Fruit fly (Drosophila melanogaster) whole organism, embryonic: ENCODE results near the gene CG13248.

Experiments used
- CG10654 ChIP-seq: fragments of 200-800 bp; sonication (Bioruptor generic); optimal IDR thresholded peaks from 2 replicates; lab custom pipeline; 2016; ENCODE audit warnings: missing biosample characterization, missing genetic modification characterization
- CG11504 ChIP-seq: fragments of 200-800 bp; sonication (Bioruptor generic); optimal IDR thresholded peaks from 3 replicates; lab custom pipeline; 2019; ENCODE audit warnings: missing biosample characterization, mild to moderate bottlenecking, missing genetic modification characterization, moderate library complexity
- CG12769 ChIP-seq: fragments of 200-800 bp; sonication (Bioruptor generic); optimal IDR thresholded peaks from 2 replicates; lab custom pipeline; 2019; ENCODE audit warnings: missing biosample characterization, mild to moderate bottlenecking, missing genetic modification characterization, moderate library complexity
- CG13424 ChIP-seq: fragments of 200-800 bp; sonication (Bioruptor generic); optimal IDR thresholded peaks from 2 replicates; lab custom pipeline; 2019; ENCODE audit warnings: missing biosample characterization, mild to moderate bottlenecking, missing genetic modification characterization, moderate library complexity
- CG15269 ChIP-seq: fragments of 200-800 bp; sonication (Bioruptor generic); optimal IDR thresholded peaks from 2 replicates; lab custom pipeline; 2018; ENCODE audit warnings: missing biosample characterization, mild to moderate bottlenecking, missing genetic modification characterization, moderate library complexity
- CG15601 ChIP-seq: fragments of 200-800 bp; sonication (Bioruptor generic); optimal IDR thresholded peaks from 3 replicates; lab custom pipeline; 2019; ENCODE audit warnings: missing biosample characterization, mild to moderate bottlenecking, missing genetic modification characterization, moderate library complexity
- CG17385 ChIP-seq: fragments of 200-800 bp; sonication (Bioruptor generic); optimal IDR thresholded peaks from 3 replicates; lab custom pipeline; 2018; ENCODE audit warnings: missing biosample characterization, mild to moderate bottlenecking, missing genetic modification characterization
- CG2202 ChIP-seq: fragments of 200-800 bp; sonication (Bioruptor generic); optimal IDR thresholded peaks from 2 replicates; lab custom pipeline; 2018; ENCODE audit warnings: missing biosample characterization, mild to moderate bottlenecking, missing genetic modification characterization
- CG31441 ChIP-seq: fragments of 200-800 bp; sonication (Bioruptor generic); IDR thresholded peaks from 2 replicates; pipeline ENCODE4 v1.3.6; 2022; ENCODE audit warnings: missing biosample characterization, missing genetic modification characterization
- CG32772 ChIP-seq: fragments of 200-800 bp; sonication (Bioruptor generic); IDR thresholded peaks from 2 replicates; pipeline ENCODE4 v1.3.6; 2022; ENCODE audit warnings: missing biosample characterization, missing genetic modification characterization
- CG3281 ChIP-seq: fragments of 200-800 bp; sonication (Bioruptor generic); optimal IDR thresholded peaks from 3 replicates; lab custom pipeline; 2017; ENCODE audit warnings: missing biosample characterization, mild to moderate bottlenecking, missing genetic modification characterization
- CG3847 ChIP-seq: fragments of 200-800 bp; sonication (Bioruptor generic); IDR thresholded peaks from 2 replicates; pipeline ENCODE4 v1.3.6; 2022; ENCODE audit warnings: missing biosample characterization, missing genetic modification characterization
- CG4328 ChIP-seq: fragments of 200-800 bp; sonication (Bioruptor generic); optimal IDR thresholded peaks from 3 replicates; lab custom pipeline; 2017; ENCODE audit warnings: missing biosample characterization, missing genetic modification reagents, missing genetic modification characterization
- CG4424 ChIP-seq: fragments of 200-800 bp; sonication (Bioruptor generic); optimal IDR thresholded peaks from 3 replicates; lab custom pipeline; 2016; ENCODE audit warnings: missing biosample characterization, missing genetic modification characterization
- CG4617 ChIP-seq: fragments of 200-800 bp; sonication (Bioruptor generic); optimal IDR thresholded peaks from 3 replicates; lab custom pipeline; 2016; ENCODE audit warnings: missing biosample characterization, missing genetic modification characterization, borderline replicate concordance
- CG6765 ChIP-seq: fragments of 200-800 bp; sonication (Bioruptor generic); optimal IDR thresholded peaks from 3 replicates; lab custom pipeline; 2017; ENCODE audit warnings: missing biosample characterization, mild to moderate bottlenecking, missing genetic modification characterization
- CG6813 ChIP-seq: fragments of 200-800 bp; sonication (Bioruptor generic); optimal IDR thresholded peaks from 2 replicates; lab custom pipeline; 2017; ENCODE audit warnings: missing biosample characterization, missing genetic modification characterization, mild to moderate bottlenecking, moderate library complexity, missing genetic modification reagents
- CG7786 ChIP-seq: fragments of 200-800 bp; sonication (Bioruptor generic); optimal IDR thresholded peaks from 2 replicates; lab custom pipeline; 2016; ENCODE audit warnings: missing biosample characterization, missing genetic modification characterization
- Chrac-16 ChIP-seq: fragments of 200-800 bp; sonication (Bioruptor generic); optimal IDR thresholded peaks from 3 replicates; lab custom pipeline; 2016; ENCODE audit warnings: missing biosample characterization, missing genetic modification characterization
- D19B ChIP-seq: fragments of 200-800 bp; sonication (Bioruptor generic); optimal IDR thresholded peaks from 2 replicates; lab custom pipeline; 2017; ENCODE audit warnings: missing biosample characterization, mild to moderate bottlenecking, missing genetic modification characterization
- Dfd ChIP-seq, 2 experiments: fragments of >200 bp; optimal IDR thresholded peaks; 2 replicates each; lab custom pipeline; 2017; ENCODE audit warnings: missing biosample characterization in 2 of 2, missing genetic modification characterization in 2 of 2
- Elba2 ChIP-seq: fragments of 200-800 bp; sonication (Bioruptor generic); optimal IDR thresholded peaks from 3 replicates; lab custom pipeline; 2016; ENCODE audit warnings: missing biosample characterization, missing genetic modification characterization
- Ets65A ChIP-seq: fragments of 200-800 bp; sonication (Bioruptor generic); peaks from one replicate; lab custom pipeline; 2016; ENCODE audit warnings: missing biosample characterization, missing genetic modification characterization
- H2.0 ChIP-seq: fragments of 200-800 bp; sonication (Bioruptor generic); IDR thresholded peaks from 2 replicates; pipeline ENCODE4 v1.3.6; 2022; ENCODE audit warnings: missing biosample characterization, missing genetic modification characterization
- HLH54F ChIP-seq: fragments of 200-800 bp; sonication (Bioruptor generic); optimal IDR thresholded peaks from 3 replicates; lab custom pipeline; 2016; ENCODE audit warnings: missing biosample characterization, missing genetic modification characterization
- HmgD ChIP-seq: fragments of 200-800 bp; sonication (Bioruptor generic); optimal IDR thresholded peaks from 3 replicates; lab custom pipeline; 2016; ENCODE audit warnings: missing biosample characterization, missing genetic modification characterization
- Hr3 ChIP-seq: fragments of 200-800 bp; sonication (Bioruptor generic); optimal IDR thresholded peaks from 3 replicates; lab custom pipeline; 2016; ENCODE audit warnings: missing biosample characterization, missing genetic modification characterization
- Lhr ChIP-seq: fragments of 200-800 bp; sonication (Bioruptor generic); optimal IDR thresholded peaks from 3 replicates; lab custom pipeline; 2017; ENCODE audit warnings: mild to moderate bottlenecking, missing biosample characterization, missing genetic modification reagents, missing genetic modification characterization
- Nf-YC ChIP-seq: fragments of 200-800 bp; optimal IDR thresholded peaks from 3 replicates; lab custom pipeline; 2019; ENCODE audit warnings: missing biosample characterization, mild to moderate bottlenecking, missing genetic modification characterization, moderate library complexity
- Rfx ChIP-seq: fragments of 200-800 bp; sonication (Bioruptor generic); IDR thresholded peaks from 2 replicates; pipeline ENCODE4 v1.3.6; 2022; ENCODE audit warnings: missing biosample characterization, missing genetic modification characterization
- Trl ChIP-seq, 3 experiments: fragments of >200 bp in 2 of 3; fragments of 200-800 bp in 1 of 3; sonication (Bioruptor generic) in 1 of 3; optimal IDR thresholded peaks; 2 replicates in 1 of 3; 3 replicates in 2 of 3; lab custom pipeline; 2016 to 2017; ENCODE audit warnings: missing biosample characterization in 1 of 3, missing genetic modification characterization in 1 of 3
- Vsx1 ChIP-seq: fragments of 200-800 bp; sonication (Bioruptor generic); optimal IDR thresholded peaks from 2 replicates; lab custom pipeline; 2017; ENCODE audit warnings: missing biosample characterization, mild to moderate bottlenecking, missing genetic modification characterization, missing genetic modification reagents
- Xrp1 ChIP-seq: fragments of 200-800 bp; sonication (Bioruptor generic); IDR thresholded peaks from 2 replicates; pipeline ENCODE4 v1.3.6; 2022; ENCODE audit warnings: missing biosample characterization, missing genetic modification characterization
- bsh ChIP-seq, 2 experiments: fragments of 200-800 bp; sonication (Bioruptor generic); optimal IDR thresholded peaks; 2 replicates each; lab custom pipeline; 2017 to 2018; ENCODE audit warnings: mild to moderate bottlenecking in 2 of 2, missing biosample characterization in 2 of 2, missing genetic modification characterization in 2 of 2, moderate library complexity in 1 of 2
- corto ChIP-seq: fragments of 200-800 bp; sonication (Bioruptor generic); optimal IDR thresholded peaks from 2 replicates; lab custom pipeline; 2016; ENCODE audit warnings: missing biosample characterization, mild to moderate bottlenecking, missing genetic modification characterization, moderate library complexity
- dmrt99B ChIP-seq: fragments of 200-800 bp; sonication (Bioruptor generic); optimal IDR thresholded peaks from 2 replicates; lab custom pipeline; 2018; ENCODE audit warnings: missing biosample characterization, mild to moderate bottlenecking, missing genetic modification characterization, moderate library complexity
- jumu ChIP-seq: fragments of 200-800 bp; sonication (Bioruptor generic); optimal IDR thresholded peaks from 3 replicates; lab custom pipeline; 2016; ENCODE audit warnings: missing biosample characterization, missing genetic modification characterization
- mirr ChIP-seq: fragments of 200-800 bp; sonication (Bioruptor generic); optimal IDR thresholded peaks from 3 replicates; lab custom pipeline; 2018; ENCODE audit warnings: missing biosample characterization, mild to moderate bottlenecking, missing genetic modification characterization
- nerfin-1 ChIP-seq: fragments of 200-800 bp; sonication (Bioruptor generic); optimal IDR thresholded peaks from 3 replicates; lab custom pipeline; 2019; ENCODE audit warnings: missing biosample characterization, mild to moderate bottlenecking, missing genetic modification characterization, moderate library complexity
- onecut ChIP-seq: fragments of 200-800 bp; sonication (Bioruptor generic); IDR thresholded peaks from 2 replicates; pipeline ENCODE4 v1.3.6; 2022; ENCODE audit warnings: missing biosample characterization, missing genetic modification characterization
- repo ChIP-seq: fragments of 200-800 bp; sonication (Bioruptor generic); optimal IDR thresholded peaks from 2 replicates; lab custom pipeline; 2016; ENCODE audit warnings: missing biosample characterization, missing genetic modification characterization
- run ChIP-seq: fragments of 200-800 bp; sonication (Bioruptor generic); optimal IDR thresholded peaks from 3 replicates; lab custom pipeline; 2018; ENCODE audit warnings: missing biosample characterization, mild to moderate bottlenecking, missing genetic modification characterization
- sens ChIP-seq: fragments of 200-800 bp; sonication (Bioruptor generic); peaks from one replicate; lab custom pipeline; 2016; ENCODE audit warnings: missing biosample characterization, missing genetic modification characterization
- slp2 ChIP-seq: fragments of 200-800 bp; sonication (Bioruptor generic); optimal IDR thresholded peaks from 2 replicates; lab custom pipeline; 2016; ENCODE audit warnings: missing biosample characterization, missing genetic modification characterization
- stc ChIP-seq: fragments of 200-800 bp; sonication (Bioruptor generic); IDR thresholded peaks from 2 replicates; pipeline ENCODE4 v1.3.6; 2022; ENCODE audit warnings: missing biosample characterization, missing genetic modification characterization
- sug ChIP-seq: fragments of 200-800 bp; optimal IDR thresholded peaks from 2 replicates; lab custom pipeline; 2019; ENCODE audit warnings: missing biosample characterization, mild to moderate bottlenecking, missing genetic modification characterization, moderate library complexity
- tll ChIP-seq, 2 experiments: fragments of 200-800 bp in 1 of 2; fragments of >200 bp in 1 of 2; sonication (Bioruptor generic) in 1 of 2; optimal IDR thresholded peaks; 2 replicates each; lab custom pipeline; 2017 to 2019; ENCODE audit warnings: missing biosample characterization in 2 of 2, missing genetic modification characterization in 2 of 2, mild to moderate bottlenecking in 1 of 2, moderate library complexity in 1 of 2
- ttk ChIP-seq: fragments of 200-800 bp; sonication (Bioruptor generic); IDR thresholded peaks from 2 replicates; pipeline ENCODE4 v2.1.2; 2022; ENCODE audit warnings: missing biosample characterization, missing genetic modification characterization
- zfh2 ChIP-seq: fragments of 200-800 bp; sonication (Bioruptor generic); optimal IDR thresholded peaks from 2 replicates; lab custom pipeline; 2016; ENCODE audit warnings: missing biosample characterization, missing genetic modification characterization

The CG13248 gene

dm6 chr3L:20384086-20384810 lies 26.1 kb downstream of the CG13248 start, which contains the start of the genes CG5498 and fbl (continued):
- TF ChIP-seq HLH54F = peak; percentile 52
- TF ChIP-seq Vsx1 (GFP tag; lab: Kevin White, UChicago) = peak; percentile 67
- peak; percentile 64 for TF ChIP-seq Hr3 (GFP tag; lab: Kevin White, UChicago)
- peak; percentile 8 for TF ChIP-seq CG4617 (GFP tag; lab: Kevin White, UChicago)
- peak; percentile 54; the same call in 1 of the 2 replicates for TF ChIP-seq Xrp1 (GFP tag; lab: Robert Waterston, UW)
- TF ChIP-seq run (tag; lab: Kevin White, UChicago) = no peak
- peak; percentile 35 for TF ChIP-seq jumu (GFP tag; lab: Kevin White, UChicago)
- TF ChIP-seq CG2202 (tag; lab: Kevin White, UChicago) = peak; percentile 12
- TF ChIP-seq CG7786 (GFP tag; lab: Kevin White, UChicago) = peak; percentile 38
- peak; percentile 62 for TF ChIP-seq CG10654 (GFP tag; lab: Kevin White, UChicago)
- TF ChIP-seq Nf-YC (tag; lab: Kevin White, UChicago) = peak; percentile 68
- peak; percentile 43 for TF ChIP-seq Lhr (GFP tag; lab: Kevin White, UChicago)
- no peak for TF ChIP-seq tll (GFP tag; optimal IDR thresholded peaks at IDR 0.05; lab: Kevin White, UChicago)
- peak; percentile 38 for TF ChIP-seq corto (GFP tag; lab: Kevin White, UChicago)
- peak; percentile 30 for TF ChIP-seq CG4328 (GFP tag; lab: Kevin White, UChicago)
- no peak for TF ChIP-seq repo (GFP tag; lab: Kevin White, UChicago)
- peak; percentile 55 for TF ChIP-seq onecut (GFP tag; lab: Robert Waterston, UW)
- TF ChIP-seq Chrac-16 (GFP tag; lab: Kevin White, UChicago) = peak; percentile 64
- TF ChIP-seq CG4424 (GFP tag; lab: Kevin White, UChicago) = peak; percentile 74
- TF ChIP-seq sug (tag; lab: Kevin White, UChicago) = peak; percentile 68
- TF ChIP-seq zfh2 (GFP tag; lab: Kevin White, UChicago) = peak; percentile 45
- peak; percentile 56 for TF ChIP-seq CG3847 (GFP tag; lab: Robert Waterston, UW)
- TF ChIP-seq ttk (GFP tag; lab: Robert Waterston, UW) = no peak
- TF ChIP-seq Dfd (GFP tag; optimal IDR thresholded peaks at IDR 0.05; lab: Kevin White, UChicago) = no peak
- peak; percentile 69 for TF ChIP-seq CG13424
- TF ChIP-seq CG15601 (tag; lab: Kevin White, UChicago) = peak; percentile 56
- peak; percentile 65 for TF ChIP-seq CG3281 (GFP tag; lab: Kevin White, UChicago)
- peak; percentile 61 for TF ChIP-seq CG17385 (GFP tag; lab: Kevin White, UChicago)
- TF ChIP-seq CG12769 (tag; lab: Kevin White, UChicago) = no peak
- TF ChIP-seq bsh (GFP tag; optimal IDR thresholded peaks at IDR 0.05; lab: Kevin White, UChicago) = peak in 1 of 2 experiments; percentile 49
- peak; percentile 64 for TF ChIP-seq Rfx (GFP tag; lab: Robert Waterston, UW)
- peak; percentile 52 for TF ChIP-seq CG6765 (GFP tag; lab: Kevin White, UChicago)
- TF ChIP-seq sens (GFP tag; lab: Kevin White, UChicago) = peak; percentile 82
- no peak for TF ChIP-seq HmgD (GFP tag; lab: Kevin White, UChicago)
- no peak for TF ChIP-seq Trl (optimal IDR thresholded peaks at IDR 0.05; lab: Kevin White, UChicago)
- TF ChIP-seq Trl (GFP tag; optimal IDR thresholded peaks at IDR 0.05; lab: Kevin White, UChicago) = peak; percentile 59
- TF ChIP-seq CG11504 = peak; percentile 99
- no peak for TF ChIP-seq slp2 (GFP tag; lab: Kevin White, UChicago)
- 0 out of 2 replicates have a peak, but pooled peaks have one; percentile 22 for TF ChIP-seq CG32772 (GFP tag; lab: Robert Waterston, UW)
- TF ChIP-seq dmrt99B (tag; lab: Kevin White, UChicago) = peak; percentile 62
- TF ChIP-seq Elba2 (GFP tag; lab: Kevin White, UChicago) = no peak
- TF ChIP-seq D19B (GFP tag; lab: Kevin White, UChicago) = peak; percentile 35
- TF ChIP-seq CG6813 (GFP tag; lab: Kevin White, UChicago) = no peak
- TF ChIP-seq nerfin-1 = peak; percentile 32
- peak; percentile 6 for TF ChIP-seq mirr (GFP tag; lab: Kevin White, UChicago)
- peak; percentile 66 for TF ChIP-seq CG31441 (GFP tag; lab: Robert Waterston, UW)
- no peak for TF ChIP-seq H2.0
- 0 out of 2 replicates have a peak, but pooled peaks have one; percentile 29 for TF ChIP-seq stc
- TF ChIP-seq Ets65A (GFP tag; lab: Kevin White, UChicago) = peak; percentile 86
- TF ChIP-seq CG15269 (tag; lab: Kevin White, UChicago) = peak; percentile 60
